Fruit fly (Drosophila melanogaster): ENCODE results near the gene Tim8.

DNA sequence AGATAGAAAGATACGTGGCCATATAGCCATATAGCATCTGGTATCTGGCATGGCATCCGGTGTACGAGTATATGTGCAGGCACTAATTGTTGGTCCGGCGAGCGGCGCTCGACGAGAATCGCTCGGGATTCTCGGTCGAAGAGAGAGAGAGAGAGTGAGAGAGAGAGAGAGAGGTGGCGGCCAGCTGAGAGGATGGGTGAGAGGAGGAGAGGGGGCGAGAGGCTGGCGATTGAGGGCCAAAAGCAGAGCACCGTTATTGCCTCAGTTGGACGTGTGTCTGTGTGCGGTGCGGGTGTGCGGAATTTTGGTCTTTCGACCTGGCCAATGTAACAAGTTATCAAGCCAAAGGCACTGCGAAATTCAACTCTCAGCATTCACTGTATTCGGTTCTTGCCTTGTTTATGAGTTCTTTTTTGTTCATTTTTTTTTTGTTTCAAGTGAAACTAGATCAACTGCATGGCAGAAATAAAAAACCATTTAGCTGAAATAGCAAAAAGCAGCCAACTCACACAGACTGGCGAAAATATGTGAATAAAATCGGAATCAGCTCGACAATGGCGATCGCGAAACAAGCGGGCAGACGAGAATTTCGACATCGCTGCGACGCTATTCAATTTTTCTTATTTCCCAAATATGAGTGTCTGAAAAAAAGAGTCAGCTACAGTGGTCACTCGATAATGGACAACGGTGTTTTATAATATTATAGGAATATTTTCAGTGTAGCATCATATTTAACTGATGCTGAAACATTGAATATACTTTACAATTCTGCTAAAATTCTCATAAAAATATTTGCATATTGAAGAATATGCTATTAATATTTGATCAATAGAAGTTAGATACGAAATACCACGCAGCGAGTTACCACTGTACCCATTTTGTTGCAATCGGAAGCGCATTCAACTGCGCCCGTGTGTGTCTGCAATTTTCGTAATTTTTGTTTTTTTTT is 4.8 kb downstream of the Tim8 start:
- no peak for TF ChIP-seq CG8159 (tag; optimal IDR thresholded peaks at IDR 0.05)
- TF ChIP-seq CG12605 (GFP tag; IDR thresholded peaks at IDR 0.05), result 0 out of 2 replicates have a peak, but pooled peaks have one; percentile 13
- no peak for TF ChIP-seq Pif1A (GFP tag; optimal IDR thresholded peaks at IDR 0.05)
- TF ChIP-seq EcR (GFP tag; optimal IDR thresholded peaks at IDR 0.05), result no peak
- TF ChIP-seq D1 (tag; optimal IDR thresholded peaks at IDR 0.05), result no peak
- no peak for TF ChIP-seq Snoo (tag; optimal IDR thresholded peaks at IDR 0.05)
- no peak for TF ChIP-seq CG8301 (tag; optimal IDR thresholded peaks at IDR 0.05)
- TF ChIP-seq gl (tag; optimal IDR thresholded peaks at IDR 0.05), result no peak
- TF ChIP-seq fd96Ca (GFP tag; IDR thresholded peaks at IDR 0.05), result 0 out of 3 replicates have a peak, but pooled peaks have one; percentile 17
- TF ChIP-seq CG17806 (tag; optimal IDR thresholded peaks at IDR 0.05), result no peak
- no peak for TF ChIP-seq CG10348 (GFP tag; IDR thresholded peaks at IDR 0.05)
- TF ChIP-seq CG4496 (GFP tag; IDR thresholded peaks at IDR 0.05), result peak; percentile 39; the same call in 1 of the 3 replicates
